Worm (Caenorhabditis elegans) whole organism, L2 larva: Measurements from ENCODE around the gene mrpl-51.

Experiments
- elt-1 ChIP-seq: fragments of 150-350 bp; optimal IDR thresholded peaks from 2 replicates; lab custom pipeline; 2014; ENCODE audit warnings: missing biosample characterization, missing genetic modification characterization
- elt-3 ChIP-seq: sonication (generic microtip); optimal IDR thresholded peaks from 2 replicates; lab custom pipeline; 2017; ENCODE audit warnings: missing biosample characterization, missing genetic modification characterization
- lin-13 ChIP-seq: fragments of 150-350 bp; optimal IDR thresholded peaks from 2 replicates; lab custom pipeline; 2014; ENCODE audit warnings: missing biosample characterization, missing genetic modification reagents, missing genetic modification characterization
- nhr-21 ChIP-seq: fragments of 150-350 bp; optimal IDR thresholded peaks from 2 replicates; lab custom pipeline; 2014; ENCODE audit warnings: missing biosample characterization, missing genetic modification characterization
- snpc-4 ChIP-seq: fragments of 150-350 bp; optimal IDR thresholded peaks from 2 replicates; lab custom pipeline; 2014; ENCODE audit warnings: missing biosample characterization, missing genetic modification characterization

- TF ChIP-seq snpc-4 (tag; lab: Kevin White, UChicago): no peak
- no peak for TF ChIP-seq elt-1 (tag; lab: Kevin White, UChicago)
- no peak for TF ChIP-seq nhr-21 (tag; lab: Kevin White, UChicago)
- TF ChIP-seq lin-13 (GFP tag; lab: Kevin White, UChicago): no peak
- TF ChIP-seq elt-3 (tag; lab: Kevin White, UChicago): no peak
Measured at ce11 chrIV:12057508-12057907, 26.4 kb downstream of the mrpl-51 start, which contains the start of gene K08E4.3.
